Worm (Caenorhabditis elegans) whole organism, young adult: ENCODE measurements around the gene C33A12.19.

Source experiments
- B0261.1 ChIP-seq: sonication (generic microtip); optimal IDR thresholded peaks from 2 replicates; lab custom pipeline; 2016; ENCODE audit warnings: mild to moderate bottlenecking, missing genetic modification characterization, moderate library complexity, missing compliant biosample characterization
- C06A6.2 ChIP-seq: fragments of 200-800 bp; sonication (Bioruptor generic); conservative IDR thresholded peaks from 2 replicates; pipeline ENCODE4 v1.3.6; 2022; ENCODE audit warnings: missing genetic modification characterization, missing compliant biosample characterization
- D2030.7 ChIP-seq: fragments of 200-800 bp; sonication (Bioruptor generic); IDR thresholded peaks from 2 replicates; pipeline ENCODE4 v1.3.6; 2022; ENCODE audit warnings: missing genetic modification reagents, missing genetic modification characterization, missing compliant biosample characterization
- F22D6.2 ChIP-seq: sonication (generic microtip); optimal IDR thresholded peaks from 2 replicates; lab custom pipeline; 2016; ENCODE audit warnings: mild to moderate bottlenecking, missing genetic modification characterization, missing compliant biosample characterization
- F23B12.7 ChIP-seq: sonication (generic microtip); optimal IDR thresholded peaks from 2 replicates; lab custom pipeline; 2017; ENCODE audit warnings: missing genetic modification characterization, mild to moderate bottlenecking, missing compliant biosample characterization, antibody characterized with exemption, moderate library complexity; ENCODE audit not compliant: insufficient read depth
- F33H1.4 ChIP-seq: fragments of 200-800 bp; sonication (Bioruptor generic); IDR thresholded peaks from 2 replicates; pipeline ENCODE4 v1.3.6; 2022; ENCODE audit warnings: missing genetic modification reagents, missing genetic modification characterization, missing compliant biosample characterization
- F49E8.2 ChIP-seq: sonication (generic microtip); optimal IDR thresholded peaks from 3 replicates; lab custom pipeline; 2017; ENCODE audit warnings: missing genetic modification characterization, mild to moderate bottlenecking, missing compliant biosample characterization, antibody characterized with exemption, moderate library complexity; ENCODE audit not compliant: insufficient read depth
- F57C9.4 ChIP-seq: sonication (generic microtip); optimal IDR thresholded peaks from 2 replicates; lab custom pipeline; 2017; ENCODE audit warnings: mild to moderate bottlenecking, missing genetic modification characterization, missing compliant biosample characterization
- Y95B8A.8 ChIP-seq: fragments of 200-800 bp; sonication (Bioruptor generic); IDR thresholded peaks from 2 replicates; pipeline ENCODE4 v1.3.6; 2022; ENCODE audit warnings: missing genetic modification reagents, missing genetic modification characterization, missing compliant biosample characterization
- ama-1 ChIP-seq, 3 experiments: fragments of 150-350 bp in 1 of 3; sonication (generic microtip) in 2 of 3; optimal IDR thresholded peaks; 2 replicates each; lab custom pipeline; 2014 to 2018; ENCODE audit warnings: missing biosample characterization in 2 of 3, missing genetic modification characterization in 2 of 3, missing genetic modification reagents in 2 of 3
- aptf-2 ChIP-seq: fragments of 200-800 bp; sonication (Bioruptor generic); conservative IDR thresholded peaks from 2 replicates; pipeline ENCODE4 v1.3.6; 2022; ENCODE audit warnings: missing genetic modification reagents, missing genetic modification characterization, missing compliant biosample characterization
- ceh-27 ChIP-seq: fragments of 200-800 bp; sonication (Bioruptor generic); optimal IDR thresholded peaks from 2 replicates; lab custom pipeline; 2018; ENCODE audit warnings: mild to moderate bottlenecking, missing genetic modification characterization, moderate library complexity, missing compliant biosample characterization
- ceh-58 ChIP-seq: fragments of 200-800 bp; sonication (Bioruptor generic); IDR thresholded peaks from 2 replicates; pipeline ENCODE4 v1.3.6; 2022; ENCODE audit warnings: missing genetic modification characterization, missing compliant biosample characterization
- die-1 ChIP-seq: sonication (generic microtip); optimal IDR thresholded peaks from 2 replicates; lab custom pipeline; 2016; ENCODE audit warnings: missing genotype, mild to moderate bottlenecking, missing genetic modification characterization, missing compliant biosample characterization
- dpl-1 ChIP-seq: fragments of 150-350 bp; optimal IDR thresholded peaks from 2 replicates; lab custom pipeline; 2014; ENCODE audit warnings: missing biosample characterization, missing genetic modification reagents, missing genetic modification characterization
- egl-18 ChIP-seq: fragments of 200-800 bp; sonication (Bioruptor generic); IDR thresholded peaks from 2 replicates; pipeline ENCODE4 v1.3.6; 2022; ENCODE audit warnings: missing genetic modification reagents, missing genetic modification characterization, missing compliant biosample characterization
- ets-4 ChIP-seq: fragments of 200-800 bp; sonication (Bioruptor generic); optimal IDR thresholded peaks from 2 replicates; lab custom pipeline; 2018; ENCODE audit warnings: mild to moderate bottlenecking, missing genetic modification characterization, missing compliant biosample characterization
- fkh-3 ChIP-seq: sonication (generic microtip); optimal IDR thresholded peaks from 2 replicates; lab custom pipeline; 2016; ENCODE audit warnings: mild to moderate bottlenecking, missing genetic modification characterization, missing compliant biosample characterization
- hmg-1.2 ChIP-seq: fragments of 200-800 bp; sonication (Bioruptor generic); IDR thresholded peaks from 2 replicates; pipeline ENCODE4 v1.3.6; 2022; ENCODE audit warnings: missing genetic modification reagents, missing genetic modification characterization, missing compliant biosample characterization
- let-607 ChIP-seq, 2 experiments: fragments of 200-800 bp in 1 of 2; sonication (Bioruptor generic) in 1 of 2; sonication (generic microtip) in 1 of 2; optimal IDR thresholded peaks; 2 replicates each; lab custom pipeline; 2016 to 2018; ENCODE audit warnings: mild to moderate bottlenecking in 2 of 2, missing compliant biosample characterization in 2 of 2, missing genetic modification characterization in 2 of 2, moderate library complexity in 2 of 2, missing genotype in 1 of 2
- lin-35 ChIP-seq, 3 experiments: fragments of 150-350 bp in 2 of 3; sonication (generic microtip) in 1 of 3; optimal IDR thresholded peaks; 2 replicates each; lab custom pipeline; 2014 to 2018; ENCODE audit warnings: missing biosample characterization in 3 of 3, missing genetic modification characterization in 3 of 3, missing genetic modification reagents in 3 of 3
- lin-54 ChIP-seq: fragments of 200-800 bp; sonication (Bioruptor generic); optimal IDR thresholded peaks from 2 replicates; lab custom pipeline; 2018; ENCODE audit warnings: mild to moderate bottlenecking, missing genetic modification characterization, missing compliant biosample characterization
- lsy-27 ChIP-seq: sonication (generic microtip); optimal IDR thresholded peaks from 2 replicates; lab custom pipeline; 2017; ENCODE audit warnings: missing genetic modification characterization, mild to moderate bottlenecking, missing compliant biosample characterization, antibody characterized with exemption, missing genotype, borderline replicate concordance; ENCODE audit not compliant: insufficient read depth
- madf-3 ChIP-seq: fragments of 200-800 bp; sonication (Bioruptor generic); IDR thresholded peaks from 2 replicates; pipeline ENCODE4 v1.3.6; 2022; ENCODE audit warnings: missing genetic modification reagents, missing genetic modification characterization, missing compliant biosample characterization
- mes-4 ChIP-seq: sonication (generic microtip); optimal IDR thresholded peaks from 2 replicates; lab custom pipeline; 2016; ENCODE audit warnings: missing genotype, missing genetic modification characterization, missing compliant biosample characterization
- nfya-2 ChIP-seq: fragments of 200-800 bp; sonication (Bioruptor generic); IDR thresholded peaks from 2 replicates; pipeline ENCODE4 v1.3.6; 2022; ENCODE audit warnings: missing genetic modification reagents, missing genetic modification characterization, missing compliant biosample characterization
- nhr-179 ChIP-seq: sonication (generic microtip); optimal IDR thresholded peaks from 2 replicates; lab custom pipeline; 2016; ENCODE audit warnings: mild to moderate bottlenecking, missing genetic modification characterization, missing compliant biosample characterization
- nhr-27 ChIP-seq: fragments of 200-800 bp; sonication (Bioruptor generic); optimal IDR thresholded peaks from 2 replicates; lab custom pipeline; 2018; ENCODE audit warnings: mild to moderate bottlenecking, missing genetic modification characterization, moderate library complexity, missing compliant biosample characterization
- nhr-90 ChIP-seq: sonication (generic microtip); optimal IDR thresholded peaks from 2 replicates; lab custom pipeline; 2016; ENCODE audit warnings: missing genotype, mild to moderate bottlenecking, missing genetic modification characterization, missing compliant biosample characterization
- rcor-1 ChIP-seq: fragments of 200-800 bp; sonication (Bioruptor generic); IDR thresholded peaks from 2 replicates; pipeline ENCODE4 v1.3.6; 2022; ENCODE audit warnings: missing genetic modification reagents, missing genetic modification characterization, missing compliant biosample characterization
- repo-1 ChIP-seq: sonication (generic microtip); optimal IDR thresholded peaks from 2 replicates; lab custom pipeline; 2017; ENCODE audit warnings: mild to moderate bottlenecking, missing genetic modification characterization, missing compliant biosample characterization
- rpc-1 ChIP-seq, 2 experiments: fragments of 150-350 bp in 1 of 2; sonication (generic microtip) in 1 of 2; optimal IDR thresholded peaks; 2 replicates each; lab custom pipeline; 2014 to 2018; ENCODE audit warnings: missing biosample characterization in 1 of 2, missing genetic modification characterization in 1 of 2, missing genetic modification reagents in 1 of 2, missing genotype in 1 of 2
- snpc-1.1 ChIP-seq: sonication (generic microtip); optimal IDR thresholded peaks from 2 replicates; lab custom pipeline; 2017; ENCODE audit warnings: missing genetic modification characterization, mild to moderate bottlenecking, missing compliant biosample characterization, antibody characterized with exemption, moderate library complexity, missing genotype, missing genetic modification reagents; ENCODE audit not compliant: insufficient read depth
- snpc-1.3 ChIP-seq: sonication (generic microtip); optimal IDR thresholded peaks from 2 replicates; lab custom pipeline; 2017; ENCODE audit warnings: missing genetic modification characterization, mild to moderate bottlenecking, missing compliant biosample characterization, antibody characterized with exemption, moderate library complexity, missing genotype, missing genetic modification reagents; ENCODE audit not compliant: insufficient read depth
- snpc-4 ChIP-seq, 5 experiments: fragments of 150-350 bp in 1 of 5; sonication (generic microtip) in 4 of 5; optimal IDR thresholded peaks; 2 replicates each; lab custom pipeline; 2014 to 2018; ENCODE audit warnings: missing genetic modification characterization in 5 of 5, missing biosample characterization in 3 of 5, antibody characterized with exemption in 2 of 5, mild to moderate bottlenecking in 2 of 5, missing compliant biosample characterization in 2 of 5, missing genotype in 2 of 5, moderate library complexity in 2 of 5, missing genetic modification reagents in 1 of 5
- zim-3 ChIP-seq: sonication (generic microtip); optimal IDR thresholded peaks from 2 replicates; lab custom pipeline; 2017; ENCODE audit warnings: mild to moderate bottlenecking, missing genetic modification characterization, moderate library complexity, missing compliant biosample characterization
- ztf-25 ChIP-seq: fragments of 200-800 bp; sonication (Bioruptor generic); IDR thresholded peaks from 2 replicates; pipeline ENCODE4 v1.3.6; 2022; ENCODE audit warnings: missing genetic modification reagents, missing genetic modification characterization, missing compliant biosample characterization
- ztf-26 ChIP-seq: sonication (generic microtip); optimal IDR thresholded peaks from 2 replicates; lab custom pipeline; 2017; ENCODE audit warnings: missing genetic modification characterization, missing compliant biosample characterization

The C33A12.19 gene

ce11 chrIV:9477135-9477928 is 39.5 kb upstream of the C33A12.19 start, which contains the start of gene wrt-3 (continued):
- TF ChIP-seq ztf-26, result peak; percentile 80
- peak; percentile 85 for TF ChIP-seq nhr-179 (tag; lab: Kevin White, UChicago)
- peak; percentile 97 for TF ChIP-seq rpc-1 (optimal IDR thresholded peaks at IDR 0.05; lab: Kevin White, UChicago)
- TF ChIP-seq rpc-1 (tag; optimal IDR thresholded peaks at IDR 0.05; lab: Kevin White, UChicago), result peak; percentile 99
- TF ChIP-seq C06A6.2, result no peak
- peak; percentile 71 for TF ChIP-seq hmg-1.2 (GFP tag; lab: Robert Waterston, UW)
- TF ChIP-seq Y95B8A.8 (GFP tag; lab: Robert Waterston, UW), result no peak
- no peak for TF ChIP-seq F49E8.2
- no peak for TF ChIP-seq ama-1 (optimal IDR thresholded peaks at IDR 0.05; lab: Kevin White, UChicago)
- peak; percentile 74 to 96 for TF ChIP-seq ama-1 (GFP tag; optimal IDR thresholded peaks at IDR 0.05; lab: Kevin White, UChicago)
- peak; percentile 48 for TF ChIP-seq F57C9.4
- peak; percentile 96 for TF ChIP-seq nhr-90 (tag; lab: Kevin White, UChicago)
- TF ChIP-seq lin-35 (GFP tag; optimal IDR thresholded peaks at IDR 0.05; lab: Kevin White, UChicago), result peak in 1 of 3 experiments; percentile 7
- peak; percentile 84 for TF ChIP-seq madf-3
- TF ChIP-seq snpc-1.3 (tag; lab: Kevin White, UChicago), result peak; percentile 96
- TF ChIP-seq rcor-1 (GFP tag; lab: Robert Waterston, UW), result peak; percentile 77
- peak; percentile 98 for TF ChIP-seq fkh-3 (tag; lab: Kevin White, UChicago)
- TF ChIP-seq repo-1 (tag; lab: Kevin White, UChicago), result peak; percentile 91
- TF ChIP-seq egl-18 (GFP tag; lab: Robert Waterston, UW), result peak; percentile 62; the same call in 1 of the 2 replicates
- peak; percentile 22 for TF ChIP-seq F22D6.2
- TF ChIP-seq ets-4 (GFP tag; lab: Kevin White, UChicago), result peak; percentile 88
- peak; percentile 73 for TF ChIP-seq D2030.7 (GFP tag; lab: Robert Waterston, UW)
- 0 out of 2 replicates have a peak, but pooled peaks have one; percentile 80 for TF ChIP-seq ceh-58 (GFP tag; lab: Robert Waterston, UW)
- TF ChIP-seq dpl-1 (GFP tag; lab: Kevin White, UChicago), result peak; percentile 19
- TF ChIP-seq lin-54 (GFP tag; lab: Kevin White, UChicago), result peak; percentile 75
- TF ChIP-seq B0261.1 (tag; lab: Kevin White, UChicago), result peak; percentile 97
- no peak for TF ChIP-seq F33H1.4 (GFP tag; lab: Robert Waterston, UW)
- TF ChIP-seq lsy-27, result peak; percentile 65
- peak; percentile 87 for TF ChIP-seq snpc-4 (GFP tag; optimal IDR thresholded peaks at IDR 0.05; lab: Kevin White, UChicago)
- TF ChIP-seq snpc-4 (tag; optimal IDR thresholded peaks at IDR 0.05; lab: Kevin White, UChicago), result peak; percentile 79 to 89 (median 86)
- 0 out of 2 replicates have a peak, but pooled peaks have one; percentile 15 for TF ChIP-seq aptf-2 (GFP tag; lab: Robert Waterston, UW)
- TF ChIP-seq ceh-27 (GFP tag; lab: Kevin White, UChicago), result no peak
- peak; percentile 97 for TF ChIP-seq die-1 (tag; lab: Kevin White, UChicago)
- peak; percentile 65 to 67 for TF ChIP-seq let-607 (tag; optimal IDR thresholded peaks at IDR 0.05; lab: Kevin White, UChicago)
- peak; percentile 53 for TF ChIP-seq F23B12.7 (tag; lab: Kevin White, UChicago)
- TF ChIP-seq ztf-25 (GFP tag; lab: Robert Waterston, UW), result no peak; the same call in 1 of the 2 replicates
- peak; percentile 94 for TF ChIP-seq nhr-27 (tag; lab: Kevin White, UChicago)
- peak; percentile 97 for TF ChIP-seq zim-3 (tag; lab: Kevin White, UChicago)
- peak; percentile 87 for TF ChIP-seq mes-4 (tag; lab: Kevin White, UChicago)
- TF ChIP-seq snpc-1.1, result peak; percentile 79
- TF ChIP-seq nfya-2 (GFP tag; lab: Robert Waterston, UW), result no peak
